Fruit fly (Drosophila melanogaster): ENCODE results near the gene beta-Man.
A peak's percentile ranks its signal among the peaks of the same experiment; 100 is the strongest.
"Not testable (repeated sequence)": the region's sequence is repeated elsewhere in the genome, so short reads cannot be mapped to it uniquely, and the experiment has no call there.

beta-Man gene

dm6 chr3R:4197055-4197454 is at the start of gene beta-Man:
TSS of gene beta-Man (plus strand) at chr3R:4197206.
- no peak for TF ChIP-seq noc (tag; optimal IDR thresholded peaks at IDR 0.05)

dm6 chr3R:4162135-4162534 is 34.9 kb upstream of the beta-Man start, which contains the start of gene CG40198:
TSS of gene CG40198 (minus strand) at chr3R:4162235.
- TF ChIP-seq noc (tag; optimal IDR thresholded peaks at IDR 0.05) = no peak

- no peak for TF ChIP-seq noc (tag; optimal IDR thresholded peaks at IDR 0.05)
Observed at dm6 chr3R:4174470-4174869, 22.5 kb upstream of the beta-Man start, which contains the start of gene CG12581. TSS of gene CG12581 (plus strand) at chr3R:4174632.

DNA sequence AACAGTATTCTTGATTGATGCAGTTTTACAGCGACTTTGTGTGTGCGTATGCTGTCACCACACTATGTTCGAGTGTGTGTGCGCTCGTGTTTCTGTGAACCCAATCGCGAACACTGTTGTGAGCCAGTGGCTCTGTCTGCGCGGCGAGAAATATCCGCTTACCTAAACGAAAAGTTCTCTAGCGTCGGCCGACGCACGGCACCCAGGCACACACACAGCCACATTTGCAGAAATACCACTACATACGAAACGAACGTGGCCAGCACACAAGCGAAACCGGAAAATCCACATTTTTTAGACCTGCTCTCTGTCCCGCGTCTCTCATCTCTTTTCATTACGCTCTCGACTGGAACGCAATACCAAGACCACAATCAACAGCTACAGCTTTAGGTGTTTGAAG is 22.0 kb upstream of the beta-Man start:
- no peak for TF ChIP-seq noc (tag; optimal IDR thresholded peaks at IDR 0.05)

DNA sequence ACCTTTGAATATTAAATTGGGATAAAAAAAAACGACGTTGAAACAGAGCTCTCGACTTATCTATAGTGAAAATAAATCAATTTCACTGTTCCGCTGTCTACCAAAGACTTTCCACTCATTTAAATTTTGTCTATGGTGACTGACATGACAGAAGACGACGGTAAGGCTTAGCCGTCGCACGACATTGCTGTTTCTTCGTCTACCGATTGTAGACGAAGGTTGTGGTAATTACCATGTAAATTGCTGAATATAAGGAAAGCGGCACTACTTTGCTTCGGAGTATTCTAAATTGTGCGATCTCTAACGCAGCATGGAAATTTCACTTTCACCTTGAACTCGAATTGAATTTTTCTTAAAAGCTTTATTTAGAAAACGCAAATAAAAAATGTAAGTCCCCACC is 20.3 kb upstream of the beta-Man start:
- no peak for TF ChIP-seq noc (tag; optimal IDR thresholded peaks at IDR 0.05)

DNA sequence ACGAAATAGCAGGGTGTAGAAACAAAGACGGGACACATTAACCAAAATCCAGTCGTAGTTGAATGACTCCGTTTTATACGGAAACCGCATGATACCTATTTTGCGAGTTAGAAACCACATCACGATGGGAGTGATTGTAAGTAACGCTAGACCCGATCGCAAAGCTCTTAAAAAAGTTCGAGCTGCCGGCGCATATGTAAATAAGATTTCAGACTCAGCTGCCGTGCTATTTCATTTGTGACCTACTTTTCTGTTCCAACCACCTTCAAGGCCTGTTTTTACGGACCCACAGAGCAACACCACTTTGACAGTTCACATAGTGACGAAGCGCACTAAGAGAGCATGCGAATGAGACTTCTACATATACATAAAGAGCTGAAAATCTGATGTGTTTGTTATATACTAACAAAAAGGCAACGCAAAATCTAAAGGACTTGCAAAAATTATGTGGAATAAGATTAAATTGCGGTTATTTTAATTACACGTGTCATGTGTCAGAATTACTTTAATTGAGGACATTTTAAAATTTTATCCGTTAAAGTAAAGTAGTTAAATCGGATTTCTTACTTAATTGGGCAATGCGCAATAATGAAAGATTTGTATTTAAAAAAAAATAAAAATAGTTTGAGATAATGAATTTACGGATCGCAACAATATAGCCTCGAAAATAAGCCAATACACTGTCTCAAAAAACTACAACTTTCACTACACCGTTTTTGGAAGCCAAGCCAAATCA is 18.1 kb upstream of the beta-Man start:
- no peak for TF ChIP-seq noc (tag; optimal IDR thresholded peaks at IDR 0.05)

DNA sequence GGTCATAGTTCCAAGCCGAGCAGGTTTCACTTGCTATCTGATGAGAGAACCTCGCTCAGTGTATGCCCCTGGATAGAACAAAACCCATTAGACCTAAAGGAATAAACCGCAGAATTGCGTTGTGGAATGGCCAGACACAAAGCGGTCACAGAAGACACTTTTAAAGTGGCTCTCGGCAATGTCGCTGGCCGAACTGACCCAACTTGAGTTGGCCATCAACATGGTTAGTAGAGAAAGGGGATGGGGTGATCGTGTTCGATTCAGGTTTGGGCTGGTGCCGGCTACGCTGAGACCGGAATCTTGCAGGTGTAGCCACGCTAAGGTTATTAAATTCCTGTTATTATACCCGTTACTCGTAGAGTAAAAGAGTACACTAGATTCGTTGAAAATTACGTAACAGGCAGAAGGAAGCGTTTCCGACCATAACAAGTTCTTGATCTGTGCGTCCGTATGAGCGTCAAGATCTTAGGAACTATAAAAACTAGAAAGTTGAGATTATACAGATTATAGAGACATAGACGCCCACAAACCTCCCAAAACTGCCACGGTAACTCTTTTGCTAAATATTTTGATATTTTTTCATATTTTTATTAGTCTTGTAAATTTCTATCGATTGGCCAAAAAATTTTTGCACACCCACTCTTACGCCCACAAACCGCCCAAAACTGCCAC is 16.3 kb upstream of the beta-Man start:
- no peak for TF ChIP-seq noc (tag; optimal IDR thresholded peaks at IDR 0.05)

DNA sequence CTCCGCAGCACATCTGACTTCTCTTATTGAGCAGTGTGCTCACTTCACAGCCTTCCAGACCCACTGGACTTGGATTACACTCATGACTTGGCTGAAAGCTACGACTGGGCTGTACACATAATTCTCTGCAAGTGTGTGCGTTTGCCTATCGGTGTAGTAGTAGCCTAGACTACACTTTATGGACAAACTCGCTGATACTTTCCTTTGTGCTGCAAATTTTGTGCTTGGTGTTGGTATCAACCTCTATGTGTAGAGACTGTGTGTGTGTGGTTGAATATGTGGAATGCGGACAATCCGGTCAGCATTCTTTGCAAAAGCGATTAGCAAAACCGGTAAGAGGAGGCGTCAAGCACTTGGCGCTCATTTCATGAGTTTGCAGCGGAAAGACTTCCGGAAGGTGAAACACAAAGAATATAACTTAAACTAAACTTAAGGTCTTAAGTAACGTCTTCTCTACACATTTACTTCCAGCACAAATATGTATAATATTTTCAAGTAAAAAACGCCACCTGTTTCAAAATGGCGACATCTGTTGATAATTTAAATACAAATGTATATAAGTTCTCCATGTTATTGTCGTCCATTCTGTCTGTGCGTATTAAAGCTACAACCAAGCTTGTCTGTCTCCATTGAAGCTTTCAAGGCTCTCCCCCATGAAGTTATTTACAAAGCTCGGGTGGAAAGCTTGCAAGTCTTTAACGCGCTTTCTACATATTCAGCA is 10.0 kb upstream of the beta-Man start:
- TF ChIP-seq noc (tag; optimal IDR thresholded peaks at IDR 0.05) = peak; percentile 1

dm6 chr3R:4190160-4190559 is 6.8 kb upstream of the beta-Man start, which contains the start of gene Dsk:
TSS of gene Dsk (minus strand) at chr3R:4190260.
- no peak for TF ChIP-seq noc (tag; optimal IDR thresholded peaks at IDR 0.05)

DNA sequence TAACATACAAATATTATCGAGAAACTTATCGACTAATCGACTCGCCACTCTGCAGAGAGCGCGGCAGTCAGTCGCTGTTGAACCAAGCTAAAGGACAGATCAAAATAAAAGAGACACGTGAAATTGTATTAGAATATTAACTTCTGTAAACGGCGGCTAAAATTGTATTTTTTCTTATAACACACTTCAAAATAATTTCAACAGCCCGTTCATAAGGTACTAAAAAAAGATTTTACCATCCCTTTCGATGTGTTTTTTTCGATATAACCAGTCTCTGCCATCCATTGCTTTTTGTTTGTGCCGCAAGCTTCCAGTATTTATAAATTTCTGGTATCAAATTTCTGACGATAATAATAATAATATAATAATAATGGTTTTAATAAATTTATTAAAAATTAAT is 14.5 kb downstream of the beta-Man start, which contains the start of gene aux:
aux (plus strand) TSS at position 301 of the 400 bp plus-strand sequence.
- not testable (repeated sequence) for TF ChIP-seq noc (tag; optimal IDR thresholded peaks at IDR 0.05)

dm6 chr3R:4214038-4214437 is 17.0 kb downstream of the beta-Man start:
- TF ChIP-seq noc (tag; optimal IDR thresholded peaks at IDR 0.05) = no peak

DNA sequence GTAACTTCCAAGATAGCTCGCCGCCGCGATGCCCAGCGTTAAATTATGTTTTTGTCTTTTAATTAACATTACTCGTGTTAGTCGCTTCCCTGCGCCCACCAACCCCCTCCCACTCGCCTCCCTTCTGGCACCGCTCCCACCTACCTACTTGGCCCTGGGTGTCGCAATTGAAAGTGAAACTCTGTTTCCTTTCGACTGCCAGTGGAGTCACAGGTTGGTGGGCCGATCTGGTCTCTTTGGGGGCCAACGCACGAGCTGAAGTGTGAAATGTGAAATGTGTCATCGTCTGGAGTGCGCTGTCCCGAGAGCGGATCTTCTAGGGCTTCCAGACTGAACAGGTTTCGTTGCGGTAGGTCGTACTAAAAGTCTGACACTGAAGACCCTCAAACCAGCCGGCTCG is 17.6 kb downstream of the beta-Man start:
- no peak for TF ChIP-seq noc (tag; optimal IDR thresholded peaks at IDR 0.05)

DNA sequence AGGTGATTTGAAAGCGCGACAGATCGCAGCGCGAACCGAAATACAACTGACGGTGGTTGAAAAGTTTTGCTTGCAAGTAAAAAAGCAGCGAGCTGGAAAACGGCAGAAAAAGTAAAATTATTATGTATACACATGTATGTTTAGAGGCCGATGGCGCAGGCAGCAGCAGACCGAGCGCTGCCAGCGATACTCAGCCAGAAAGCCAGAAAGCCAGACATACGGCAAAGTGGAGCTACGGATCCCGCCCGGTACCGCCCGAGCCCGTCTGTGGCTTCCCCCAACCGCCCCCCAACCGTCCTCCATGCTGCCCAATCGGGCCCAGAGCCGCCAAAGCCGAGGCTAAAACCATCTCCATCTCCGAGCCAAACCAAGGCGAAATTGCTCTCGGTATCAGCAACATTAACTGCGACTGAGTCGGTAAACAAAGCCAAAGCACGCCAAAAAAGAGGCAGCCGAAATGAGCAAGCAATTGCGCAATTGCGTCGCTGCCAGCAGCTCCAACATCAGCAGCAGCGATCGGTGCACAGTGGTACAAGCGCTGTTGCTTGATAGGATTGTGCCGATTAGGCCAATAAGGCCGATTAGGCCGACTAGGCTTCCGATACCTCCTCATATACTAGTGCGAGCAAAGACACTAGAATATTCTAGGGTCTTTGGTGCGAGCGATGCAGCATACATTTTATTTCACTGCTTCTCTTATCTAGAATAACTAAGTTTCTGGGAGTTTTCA is 18.4 kb downstream of the beta-Man start, which contains the start of gene CG14636:
CG14636 (minus strand) TSS at position 51 of the 730 bp plus-strand sequence.
- peak; percentile 68 for TF ChIP-seq noc (tag; optimal IDR thresholded peaks at IDR 0.05)

dm6 chr3R:4220030-4220429 is 23.0 kb downstream of the beta-Man start, which contains the start of gene CG31516:
TSS of gene CG31516 (minus strand) at chr3R:4220130.
- no peak for TF ChIP-seq noc (tag; optimal IDR thresholded peaks at IDR 0.05)

dm6 chr3R:4220780-4221179 is 23.8 kb downstream of the beta-Man start:
- TF ChIP-seq noc (tag; optimal IDR thresholded peaks at IDR 0.05) = no peak

dm6 chr3R:4228426-4228825 is 31.4 kb downstream of the beta-Man start:
- no peak for TF ChIP-seq noc (tag; optimal IDR thresholded peaks at IDR 0.05)

Measured in whole organism, larva.